Worm (Caenorhabditis elegans) whole organism, L2 larva: ENCODE data around the gene F36F12.2.

Experiments
- R02D3.7 ChIP-seq: fragments of 150-350 bp; optimal IDR thresholded peaks from 2 replicates; lab custom pipeline; 2014; ENCODE audit warnings: missing biosample characterization, missing genetic modification characterization
- ama-1 ChIP-seq: fragments of 150-350 bp; optimal IDR thresholded peaks from 2 replicates; lab custom pipeline; 2018; ENCODE audit warnings: inconsistent platforms
- nhr-10 ChIP-seq: sonication (generic microtip); optimal IDR thresholded peaks from 2 replicates; lab custom pipeline; 2017; ENCODE audit warnings: missing biosample characterization, missing genetic modification characterization
- skn-1 ChIP-seq: sonication (generic microtip); optimal IDR thresholded peaks from 2 replicates; lab custom pipeline; 2017; ENCODE audit warnings: missing biosample characterization, missing genetic modification characterization
- unc-62 ChIP-seq: fragments of 150-350 bp; optimal IDR thresholded peaks from 2 replicates; lab custom pipeline; 2014; ENCODE audit warnings: missing biosample characterization, missing genetic modification reagents, missing genetic modification characterization

ce11 chrV:2057324-2057723, 37.8 kb downstream of the F36F12.2 start, which contains the start of gene comt-3:
- no peak for TF ChIP-seq R02D3.7 (tag; lab: Kevin White, UChicago)
- no peak for TF ChIP-seq nhr-10
- peak; percentile 58 for TF ChIP-seq skn-1 (tag; lab: Kevin White, UChicago)
- no peak for TF ChIP-seq ama-1
- TF ChIP-seq unc-62 (GFP tag; lab: Kevin White, UChicago): no peak
